Worm (Caenorhabditis elegans): Measurements from ENCODE around the gene Y48A6C.8.

ce11 chrIII:11157099-11157498 lies 29.7 kb upstream of the Y48A6C.8 start, which contains the start of gene Y47D3A.31:
- TF ChIP-seq lin-40 (tag; optimal IDR thresholded peaks at IDR 0.05): no peak
- TF ChIP-seq unc-62 (GFP tag; optimal IDR thresholded peaks at IDR 0.05): no peak
- TF ChIP-seq Y95B8A.8 (GFP tag; IDR thresholded peaks at IDR 0.05): no peak
- TF ChIP-seq egrh-3 (GFP tag; IDR thresholded peaks at IDR 0.05): no peak
- no peak for TF ChIP-seq hrde-1 (tag; optimal IDR thresholded peaks at IDR 0.05; ENCODE audit: borderline replicate concordance)
- no peak for TF ChIP-seq chd-7 (tag; optimal IDR thresholded peaks at IDR 0.05)
- TF ChIP-seq nfya-1 (tag; optimal IDR thresholded peaks at IDR 0.05; ENCODE audit: borderline replicate concordance, insufficient read depth): no peak
- TF ChIP-seq him-1 (tag; optimal IDR thresholded peaks at IDR 0.05): no peak
- TF ChIP-seq K11D2.4 (GFP tag; IDR thresholded peaks at IDR 0.05): no peak
- no peak for TF ChIP-seq snpc-1.3 (tag; optimal IDR thresholded peaks at IDR 0.05; ENCODE audit: insufficient read depth)
- TF ChIP-seq dpl-1 (GFP tag; optimal IDR thresholded peaks at IDR 0.05): no peak
- no peak for TF ChIP-seq sea-2 (GFP tag; IDR thresholded peaks at IDR 0.05)
- TF ChIP-seq F37B4.10 (GFP tag; IDR thresholded peaks at IDR 0.05): no peak
- no peak for TF ChIP-seq ztf-26 (tag; optimal IDR thresholded peaks at IDR 0.05)
